Worm (Caenorhabditis elegans) whole organism, L1 larva: ENCODE data around the gene F31F7.1.

Source experiments
- F16B12.6 ChIP-seq: fragments of 150-350 bp; optimal IDR thresholded peaks from 2 replicates; lab custom pipeline; 2014; ENCODE audit warnings: missing biosample characterization, missing genetic modification characterization
- Y116A8C.19 ChIP-seq: sonication (generic microtip); optimal IDR thresholded peaks from 2 replicates; lab custom pipeline; 2016; ENCODE audit warnings: missing compliant biosample characterization, missing genetic modification characterization, borderline replicate concordance
- ama-1 ChIP-seq: fragments of 150-350 bp; optimal IDR thresholded peaks from 2 replicates; lab custom pipeline; 2014
- ceh-8 ChIP-seq: fragments of 200-800 bp; sonication (Bioruptor generic); optimal IDR thresholded peaks from 2 replicates; lab custom pipeline; 2018; ENCODE audit warnings: mild to moderate bottlenecking, missing genetic modification characterization, moderate library complexity, missing compliant biosample characterization
- ceh-82 ChIP-seq, 3 experiments: fragments of 150-350 bp in 1 of 3; sonication (generic microtip) in 2 of 3; optimal IDR thresholded peaks; 2 replicates each; lab custom pipeline; 2014 to 2017; ENCODE audit warnings: missing biosample characterization in 3 of 3, missing genetic modification characterization in 3 of 3
- ceh-88 ChIP-seq: fragments of 200-800 bp; sonication (Bioruptor generic); IDR thresholded peaks from 2 replicates; pipeline ENCODE4 v1.3.6; 2022; ENCODE audit warnings: missing genetic modification characterization, missing compliant biosample characterization
- ceh-90 ChIP-seq: sonication (generic microtip); optimal IDR thresholded peaks from 2 replicates; lab custom pipeline; 2016; ENCODE audit warnings: missing genetic modification characterization, missing compliant biosample characterization
- ces-1 ChIP-seq: fragments of 150-350 bp; optimal IDR thresholded peaks from 2 replicates; lab custom pipeline; 2014; ENCODE audit warnings: missing biosample characterization, missing genetic modification reagents, missing genetic modification characterization
- efl-1 ChIP-seq, 4 experiments: fragments of 150-350 bp; optimal IDR thresholded peaks in 3 of 4; peaks in 1 of 4; 1 replicate in 1 of 4; 2 replicates in 3 of 4; lab custom pipeline; 2014; ENCODE audit warnings: missing biosample characterization in 2 of 4, missing genetic modification characterization in 2 of 4, missing genetic modification reagents in 2 of 4
- elt-2 ChIP-seq: sonication (generic microtip); optimal IDR thresholded peaks from 2 replicates; lab custom pipeline; 2016; ENCODE audit warnings: missing genetic modification characterization, mild to moderate bottlenecking, inconsistent platforms, missing compliant biosample characterization, missing genetic modification reagents
- elt-3 ChIP-seq, 6 experiments: fragments of 150-350 bp in 1 of 6; sonication (generic microtip); optimal IDR thresholded peaks; 2 replicates each; lab custom pipeline; 2017 to 2018; ENCODE audit warnings: missing biosample characterization in 6 of 6, missing genetic modification characterization in 6 of 6, inconsistent platforms in 1 of 6
- fkh-4 ChIP-seq: sonication (generic microtip); optimal IDR thresholded peaks from 2 replicates; lab custom pipeline; 2016; ENCODE audit warnings: missing compliant biosample characterization, missing genetic modification characterization, borderline replicate concordance
- hlh-4 ChIP-seq: sonication (generic microtip); optimal IDR thresholded peaks from 2 replicates; lab custom pipeline; 2016; ENCODE audit warnings: mild to moderate bottlenecking, missing genetic modification characterization, missing compliant biosample characterization
- lin-13 ChIP-seq: fragments of 150-350 bp; optimal IDR thresholded peaks from 2 replicates; lab custom pipeline; 2014; ENCODE audit warnings: missing biosample characterization, missing genetic modification reagents, missing genetic modification characterization
- lin-14 ChIP-seq: fragments of 200-800 bp; sonication (Bioruptor generic); optimal IDR thresholded peaks from 2 replicates; lab custom pipeline; 2018; ENCODE audit warnings: mild to moderate bottlenecking, missing genetic modification characterization, moderate library complexity, missing compliant biosample characterization
- lin-35 ChIP-seq, 2 experiments: fragments of 150-350 bp; optimal IDR thresholded peaks; 2 replicates each; lab custom pipeline; 2014; ENCODE audit warnings: missing biosample characterization in 2 of 2, missing genetic modification characterization in 2 of 2, missing genetic modification reagents in 2 of 2
- lsy-2 ChIP-seq, 2 experiments: fragments of 150-350 bp; optimal IDR thresholded peaks; 2 replicates each; lab custom pipeline; 2014; ENCODE audit warnings: missing biosample characterization in 2 of 2, missing genetic modification characterization in 2 of 2
- mab-9 ChIP-seq: fragments of 200-800 bp; sonication (Bioruptor generic); IDR thresholded peaks from 2 replicates; pipeline ENCODE4 v1.3.6; 2022; ENCODE audit warnings: missing genetic modification reagents, missing genetic modification characterization, missing compliant biosample characterization
- mdl-1 ChIP-seq, 2 experiments: fragments of 150-350 bp; optimal IDR thresholded peaks; 2 replicates each; lab custom pipeline; 2014 to 2017; ENCODE audit warnings: missing biosample characterization in 2 of 2, missing genetic modification characterization in 2 of 2, inconsistent platforms in 1 of 2
- nhr-19 ChIP-seq: fragments of 200-800 bp; sonication (Bioruptor generic); conservative IDR thresholded peaks from 2 replicates; pipeline ENCODE4 v1.3.6; 2022; ENCODE audit warnings: missing genetic modification characterization, missing compliant biosample characterization
- nhr-20 ChIP-seq: sonication (generic microtip); optimal IDR thresholded peaks from 2 replicates; lab custom pipeline; 2016; ENCODE audit warnings: mild to moderate bottlenecking, missing genetic modification characterization, missing compliant biosample characterization
- nhr-47 ChIP-seq: sonication (generic microtip); optimal IDR thresholded peaks from 2 replicates; lab custom pipeline; 2016; ENCODE audit warnings: mild to moderate bottlenecking, missing genetic modification characterization, moderate library complexity, missing compliant biosample characterization
- nhr-71 ChIP-seq: sonication (generic microtip); optimal IDR thresholded peaks from 2 replicates; lab custom pipeline; 2016; ENCODE audit warnings: mild to moderate bottlenecking, missing genetic modification characterization, moderate library complexity, missing compliant biosample characterization
- nhr-77 ChIP-seq: fragments of 150-350 bp; optimal IDR thresholded peaks from 2 replicates; lab custom pipeline; 2014; ENCODE audit warnings: missing biosample characterization, missing genetic modification characterization
- nhr-84 ChIP-seq: sonication (generic microtip); optimal IDR thresholded peaks from 2 replicates; lab custom pipeline; 2017; ENCODE audit warnings: missing biosample characterization, missing genetic modification characterization
- nhr-85 ChIP-seq: sonication (generic microtip); peaks from one replicate; lab custom pipeline; 2016; ENCODE audit warnings: missing genetic modification characterization, inconsistent platforms, missing compliant biosample characterization
- nhr-90 ChIP-seq: sonication (generic microtip); optimal IDR thresholded peaks from 2 replicates; lab custom pipeline; 2016; ENCODE audit warnings: mild to moderate bottlenecking, missing genetic modification characterization, missing compliant biosample characterization; ENCODE audit not compliant: poor library complexity
- sptf-1 ChIP-seq: fragments of 150-350 bp; optimal IDR thresholded peaks from 2 replicates; lab custom pipeline; 2014; ENCODE audit warnings: missing biosample characterization, missing genetic modification characterization
- sup-37 ChIP-seq: fragments of 200-800 bp; sonication (Bioruptor generic); optimal IDR thresholded peaks from 2 replicates; lab custom pipeline; 2018; ENCODE audit warnings: mild to moderate bottlenecking, missing genetic modification characterization, missing compliant biosample characterization
- unc-30 ChIP-seq: sonication (generic microtip); optimal IDR thresholded peaks from 2 replicates; lab custom pipeline; 2017; ENCODE audit warnings: missing biosample characterization, missing genetic modification characterization
- zip-4 ChIP-seq: fragments of 200-800 bp; sonication (Bioruptor generic); optimal IDR thresholded peaks from 2 replicates; lab custom pipeline; 2018; ENCODE audit warnings: mild to moderate bottlenecking, missing genetic modification characterization, moderate library complexity, missing compliant biosample characterization

F31F7.1 gene

DNA sequence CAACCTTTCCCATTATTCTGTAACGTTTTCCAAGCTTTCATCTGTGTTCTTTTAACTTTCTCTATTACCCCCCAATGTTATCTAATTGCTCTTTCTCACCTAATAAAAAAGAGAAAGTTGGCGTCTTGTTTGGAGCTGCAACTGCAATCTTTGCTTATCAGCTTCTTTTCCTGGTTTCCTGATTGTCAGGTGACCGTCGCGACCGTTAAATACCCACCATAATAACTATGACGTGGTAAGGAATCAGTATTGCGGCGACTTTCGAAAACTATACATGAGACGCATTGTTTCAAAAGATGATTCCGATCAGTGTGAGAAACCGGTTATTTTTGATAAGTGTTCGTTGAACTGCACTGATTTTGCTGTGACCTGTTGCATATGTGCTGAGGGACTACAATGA, 1.0 kb upstream of the F31F7.1 start (continued):
- TF ChIP-seq lin-13 (GFP tag; lab: Kevin White, UChicago) (no peak), sptf-1 (no peak), lin-14 (GFP tag; lab: Kevin White, UChicago) (peak; percentile 39)

ce11 chrV:6277178-6277834, 1.1 kb downstream of the F31F7.1 start:
- TF ChIP-seq lsy-2 (tag; optimal IDR thresholded peaks at IDR 0.05; lab: Kevin White, UChicago) (peak in 1 of 2 experiments; percentile 16), ama-1 (lab: Kevin White, UChicago) (peak; percentile 8), nhr-84 (tag; lab: Kevin White, UChicago) (no peak), nhr-77 (no peak), lin-35 (GFP tag; optimal IDR thresholded peaks at IDR 0.05; lab: Kevin White, UChicago) (peak in 1 of 2 experiments; percentile 36), mdl-1 (tag; optimal IDR thresholded peaks at IDR 0.05; lab: Kevin White, UChicago) (no peak), elt-3 (tag; optimal IDR thresholded peaks at IDR 0.05; lab: Kevin White, UChicago) (peak in 1 of 6 experiments; percentile 11), Y116A8C.19 (no peak), efl-1 (optimal IDR thresholded peaks at IDR 0.05; lab: Kevin White, UChicago) (no peak), efl-1 (GFP tag; optimal IDR thresholded peaks at IDR 0.05 in 1 of 2; lab: Kevin White, UChicago) (peak in 1 of 2 experiments; percentile 85), mab-9 (GFP tag; lab: Robert Waterston, UW) (no peak)

DNA sequence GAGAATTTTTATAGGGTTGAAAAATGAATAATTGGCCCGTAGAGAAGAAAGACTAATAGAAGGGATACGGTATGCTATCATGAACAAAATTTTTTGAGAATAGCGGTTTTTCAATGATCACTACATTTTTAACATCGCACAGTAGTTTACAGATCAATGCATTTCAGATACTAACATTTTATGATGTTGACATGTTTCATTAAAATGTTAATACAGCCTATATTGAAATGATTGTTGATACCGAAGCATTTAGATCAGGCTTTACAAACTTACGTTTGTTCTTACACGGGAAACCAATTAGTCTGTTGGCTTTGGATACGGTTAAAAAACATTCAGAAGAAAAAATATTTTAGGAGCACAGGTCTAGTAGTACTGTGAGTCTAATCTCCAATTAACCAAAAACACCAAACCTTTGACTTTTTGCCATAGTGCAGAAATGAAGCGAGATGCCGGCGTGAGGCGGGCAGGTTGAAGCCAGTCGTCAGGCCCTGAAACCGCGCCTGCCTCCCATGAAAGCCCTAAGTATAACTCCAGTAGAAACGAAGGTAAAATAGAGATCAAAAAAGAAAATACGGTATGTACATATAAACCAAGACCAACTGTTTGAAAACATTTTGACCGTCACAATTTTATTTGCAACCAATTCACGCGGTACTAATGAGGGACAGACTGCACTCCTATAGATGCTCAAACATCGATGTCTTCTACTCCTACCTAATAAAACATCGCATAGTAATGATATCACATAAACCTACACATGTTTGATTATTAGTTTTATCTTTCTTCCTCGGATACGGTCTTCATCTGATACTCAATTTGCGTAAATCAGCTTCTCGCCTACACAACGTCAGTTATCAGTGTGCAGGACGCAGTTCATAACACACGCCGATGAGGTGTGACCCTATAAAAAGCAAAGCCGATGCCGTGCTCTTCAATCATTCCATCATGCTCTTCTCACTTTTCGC, 2.2 kb downstream of the F31F7.1 start, which contains the start of gene fil-2:
Gene fil-2 (plus strand): TSS at position 915 of the 965 bp plus-strand sequence.
- TF ChIP-seq nhr-71 = peak; percentile 27
- TF ChIP-seq ceh-88 = no peak
- TF ChIP-seq nhr-20 = peak; percentile 52
- no peak for TF ChIP-seq zip-4 (GFP tag; lab: Kevin White, UChicago)
- peak; percentile 66 for TF ChIP-seq nhr-90 (tag; lab: Kevin White, UChicago)
- TF ChIP-seq F16B12.6 = no peak
- 0 out of 2 replicates have a peak, but pooled peaks have one; percentile 8 for TF ChIP-seq nhr-19 (GFP tag; lab: Robert Waterston, UW)
- TF ChIP-seq efl-1 (optimal IDR thresholded peaks at IDR 0.05; lab: Kevin White, UChicago) = no peak
- peak in 1 of 2 experiments; percentile 88 for TF ChIP-seq efl-1 (GFP tag; optimal IDR thresholded peaks at IDR 0.05 in 1 of 2; lab: Kevin White, UChicago)
- peak in 1 of 2 experiments; percentile 44 for TF ChIP-seq lsy-2 (tag; optimal IDR thresholded peaks at IDR 0.05; lab: Kevin White, UChicago)
- no peak for TF ChIP-seq fkh-4 (tag; lab: Kevin White, UChicago)
- TF ChIP-seq nhr-85 (tag; lab: Kevin White, UChicago) = peak; percentile 40
- peak; percentile 14 for TF ChIP-seq nhr-47 (tag; lab: Kevin White, UChicago)
- no peak for TF ChIP-seq sup-37 (GFP tag; lab: Kevin White, UChicago)
- peak; percentile 84 for TF ChIP-seq ama-1 (lab: Kevin White, UChicago)
- TF ChIP-seq lin-35 (GFP tag; optimal IDR thresholded peaks at IDR 0.05; lab: Kevin White, UChicago) = peak in 1 of 2 experiments; percentile 40
- no peak for TF ChIP-seq hlh-4 (tag; lab: Kevin White, UChicago)
- peak; percentile 21 for TF ChIP-seq elt-2 (tag; lab: Kevin White, UChicago)
- TF ChIP-seq, all 84 proteins: peak for 11

DNA sequence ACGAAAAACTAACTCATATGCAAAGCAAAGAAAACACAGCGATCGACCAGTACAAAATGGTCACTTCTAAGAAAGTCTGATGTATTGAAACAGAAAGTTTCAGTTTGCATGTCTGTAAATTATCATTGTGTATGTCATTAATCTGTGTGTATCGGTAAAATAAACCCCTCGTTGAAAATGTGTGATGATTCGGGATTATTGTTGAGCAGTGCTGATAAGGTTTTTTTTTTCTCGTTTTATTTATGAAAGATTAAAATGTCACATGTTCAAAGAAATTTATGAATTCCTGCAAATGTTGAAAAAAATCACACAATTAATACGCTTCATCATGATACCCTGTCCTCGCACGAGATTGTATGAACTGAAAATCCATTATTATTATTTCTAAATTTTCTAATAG, 3.8 kb downstream of the F31F7.1 start:
- TF ChIP-seq elt-2 (tag; lab: Kevin White, UChicago) = peak; percentile 64
- no peak for TF ChIP-seq unc-30 (tag; lab: Kevin White, UChicago)
- TF ChIP-seq ces-1 (GFP tag; lab: Kevin White, UChicago) = no peak
- no peak for TF ChIP-seq ceh-82 (tag; optimal IDR thresholded peaks at IDR 0.05; lab: Kevin White, UChicago)
- no peak for TF ChIP-seq ceh-8 (GFP tag; lab: Kevin White, UChicago)
- TF ChIP-seq ceh-90 = no peak
